Worm (Caenorhabditis elegans) whole organism, late embryonic: ENCODE results near the gene nipi-3.

ENCODE experiments used
- ama-1 ChIP-seq: fragments of 150-350 bp; optimal IDR thresholded peaks from 2 replicates; lab custom pipeline; 2014
- npax-4 ChIP-seq: sonication (generic microtip); optimal IDR thresholded peaks from 2 replicates; lab custom pipeline; 2016; ENCODE audit warnings: missing genetic modification characterization, missing compliant biosample characterization
- pqm-1 ChIP-seq: sonication (generic microtip); optimal IDR thresholded peaks from 2 replicates; lab custom pipeline; 2016; ENCODE audit warnings: missing genetic modification characterization, missing compliant biosample characterization
- unc-86 ChIP-seq: sonication (generic microtip); optimal IDR thresholded peaks from 2 replicates; lab custom pipeline; 2016; ENCODE audit warnings: missing genetic modification characterization, missing compliant biosample characterization

ce11 chrX:15566640-15567039, 41.1 kb upstream of the nipi-3 start:
- TF ChIP-seq pqm-1 (tag; lab: Kevin White, UChicago) (no peak), npax-4 (tag; lab: Kevin White, UChicago) (no peak), unc-86 (tag; lab: Kevin White, UChicago) (no peak), ama-1 (lab: Kevin White, UChicago) (no peak)
